Fruit fly (Drosophila melanogaster) whole organism, embryonic: ENCODE measurements around the gene CG33230.

ENCODE experiments used
- Atf6 ChIP-seq: fragments of 200-800 bp; sonication (Bioruptor generic); IDR thresholded peaks from 2 replicates; pipeline ENCODE4 v1.3.6; 2022; ENCODE audit warnings: missing biosample characterization, missing genetic modification characterization
- Bgb ChIP-seq: fragments of 200-800 bp; sonication (Bioruptor generic); IDR thresholded peaks from 2 replicates; pipeline ENCODE4 v1.3.6; 2022; ENCODE audit warnings: missing biosample characterization, missing genetic modification characterization; ENCODE audit not compliant: partially characterized antibody
- CG11504 ChIP-seq: fragments of 200-800 bp; sonication (Bioruptor generic); optimal IDR thresholded peaks from 3 replicates; lab custom pipeline; 2019; ENCODE audit warnings: missing biosample characterization, mild to moderate bottlenecking, missing genetic modification characterization, moderate library complexity
- CG12659 ChIP-seq: fragments of 200-800 bp; sonication (Bioruptor generic); optimal IDR thresholded peaks from 3 replicates; lab custom pipeline; 2017; ENCODE audit warnings: mild to moderate bottlenecking, missing biosample characterization, missing genetic modification reagents, missing genetic modification characterization
- CG13287 ChIP-seq: fragments of 200-800 bp; sonication (Bioruptor generic); IDR thresholded peaks from 2 replicates; pipeline ENCODE4 v1.3.6; 2022; ENCODE audit warnings: missing biosample characterization, missing genetic modification characterization; ENCODE audit not compliant: partially characterized antibody
- CG14441 ChIP-seq: fragments of 200-800 bp; sonication (Bioruptor generic); IDR thresholded peaks from 2 replicates; pipeline ENCODE4 v1.3.6; 2022; ENCODE audit warnings: missing biosample characterization, missing genetic modification characterization
- CG15514 ChIP-seq: fragments of 200-800 bp; sonication (Bioruptor generic); optimal IDR thresholded peaks from 3 replicates; lab custom pipeline; 2017; ENCODE audit warnings: missing biosample characterization, missing genetic modification characterization, mild to moderate bottlenecking, moderate library complexity, missing genetic modification reagents
- CG16779 ChIP-seq: fragments of 200-800 bp; sonication (Bioruptor generic); IDR thresholded peaks from 2 replicates; pipeline ENCODE4 v1.3.6; 2022; ENCODE audit warnings: missing biosample characterization, missing genetic modification characterization
- CG18599 ChIP-seq: fragments of 200-800 bp; sonication (Bioruptor generic); optimal IDR thresholded peaks from 3 replicates; lab custom pipeline; 2017; ENCODE audit warnings: missing biosample characterization, missing genetic modification characterization, mild to moderate bottlenecking, moderate library complexity, missing genetic modification reagents
- CG2120 ChIP-seq: fragments of 200-800 bp; sonication (Bioruptor generic); optimal IDR thresholded peaks from 3 replicates; lab custom pipeline; 2016; ENCODE audit warnings: missing biosample characterization, missing genetic modification characterization
- CG2875 ChIP-seq: fragments of 200-800 bp; sonication (Bioruptor generic); optimal IDR thresholded peaks from 2 replicates; lab custom pipeline; 2017; ENCODE audit warnings: missing biosample characterization, mild to moderate bottlenecking, missing genetic modification characterization, missing genetic modification reagents
- CG30403 ChIP-seq: fragments of 200-800 bp; sonication (Bioruptor generic); optimal IDR thresholded peaks from 3 replicates; lab custom pipeline; 2016; ENCODE audit warnings: missing biosample characterization, missing genetic modification characterization
- CG32767 ChIP-seq: fragments of 200-800 bp; sonication (Bioruptor generic); IDR thresholded peaks from 2 replicates; pipeline ENCODE4 v1.3.6; 2022; ENCODE audit warnings: missing biosample characterization, missing genetic modification characterization
- CG6689 ChIP-seq: fragments of 200-800 bp; sonication (Bioruptor generic); IDR thresholded peaks from 2 replicates; pipeline ENCODE4 v1.3.6; 2022; ENCODE audit warnings: missing biosample characterization, missing genetic modification characterization
- CG7556 ChIP-seq: fragments of 200-800 bp; sonication (Bioruptor generic); optimal IDR thresholded peaks from 2 replicates; lab custom pipeline; 2017; ENCODE audit warnings: missing biosample characterization, mild to moderate bottlenecking, missing genetic modification characterization
- CG7786 ChIP-seq: fragments of 200-800 bp; sonication (Bioruptor generic); optimal IDR thresholded peaks from 2 replicates; lab custom pipeline; 2016; ENCODE audit warnings: missing biosample characterization, missing genetic modification characterization
- CG9932 ChIP-seq: fragments of 200-800 bp; sonication (Bioruptor generic); IDR thresholded peaks from 2 replicates; pipeline ENCODE4 v1.3.6; 2022; ENCODE audit warnings: missing biosample characterization, missing genetic modification characterization
- CoRest ChIP-seq: fragments of 200-800 bp; sonication (Bioruptor generic); optimal IDR thresholded peaks from 3 replicates; lab custom pipeline; 2018; ENCODE audit warnings: missing biosample characterization, mild to moderate bottlenecking, missing genetic modification characterization, moderate library complexity
- D19B ChIP-seq: fragments of 200-800 bp; sonication (Bioruptor generic); optimal IDR thresholded peaks from 2 replicates; lab custom pipeline; 2017; ENCODE audit warnings: missing biosample characterization, mild to moderate bottlenecking, missing genetic modification characterization
- E2f2 ChIP-seq: fragments of 200-800 bp; sonication (Bioruptor generic); IDR thresholded peaks from 2 replicates; pipeline ENCODE4 v1.3.6; 2022; ENCODE audit warnings: missing biosample characterization, missing genetic modification characterization
- Gsc ChIP-seq: fragments of 200-800 bp; sonication (Bioruptor generic); IDR thresholded peaks from 2 replicates; pipeline ENCODE4 v1.3.6; 2022; ENCODE audit warnings: missing biosample characterization, missing genetic modification characterization
- HLH3B ChIP-seq: fragments of 200-800 bp; sonication (Bioruptor generic); IDR thresholded peaks from 2 replicates; pipeline ENCODE4 v1.3.6; 2022; ENCODE audit warnings: missing biosample characterization, missing genetic modification characterization
- Hr51 ChIP-seq, 2 experiments: fragments of 200-800 bp; sonication (Bioruptor generic); optimal IDR thresholded peaks; 2 replicates in 1 of 2; 3 replicates in 1 of 2; lab custom pipeline; 2016 to 2018; ENCODE audit warnings: missing biosample characterization in 2 of 2, missing genetic modification characterization in 2 of 2, mild to moderate bottlenecking in 1 of 2, moderate library complexity in 1 of 2
- Mes4 ChIP-seq: fragments of 200-800 bp; sonication (Bioruptor generic); optimal IDR thresholded peaks from 2 replicates; lab custom pipeline; 2016; ENCODE audit warnings: missing biosample characterization, missing genetic modification characterization
- NfI ChIP-seq: fragments of 200-800 bp; sonication (Bioruptor generic); optimal IDR thresholded peaks from 3 replicates; lab custom pipeline; 2018; ENCODE audit warnings: missing biosample characterization, mild to moderate bottlenecking, missing genetic modification characterization, moderate library complexity
- Ptx1 ChIP-seq: fragments of 200-800 bp; sonication (Bioruptor generic); IDR thresholded peaks from 2 replicates; pipeline ENCODE4 v1.3.6; 2022; ENCODE audit warnings: missing biosample characterization, missing genetic modification characterization
- Sox102F ChIP-seq: fragments of 200-800 bp; sonication (Bioruptor generic); optimal IDR thresholded peaks from 2 replicates; lab custom pipeline; 2018; ENCODE audit warnings: missing biosample characterization, mild to moderate bottlenecking, missing genetic modification characterization, moderate library complexity
- abd-A ChIP-seq: fragments of 200-800 bp; sonication (Bioruptor generic); optimal IDR thresholded peaks from 3 replicates; lab custom pipeline; 2019; ENCODE audit warnings: missing biosample characterization, mild to moderate bottlenecking, missing genetic modification characterization, moderate library complexity
- cg ChIP-seq: fragments of 200-800 bp; sonication (Bioruptor generic); optimal IDR thresholded peaks from 3 replicates; lab custom pipeline; 2019; ENCODE audit warnings: missing biosample characterization, mild to moderate bottlenecking, missing genetic modification characterization, moderate library complexity
- chm ChIP-seq: fragments of 200-800 bp; sonication (Bioruptor generic); IDR thresholded peaks from 2 replicates; pipeline ENCODE4 v1.3.6; 2022; ENCODE audit warnings: missing biosample characterization, missing genetic modification characterization
- ci ChIP-seq: fragments of 200-800 bp; sonication (Bioruptor generic); IDR thresholded peaks from 3 replicates; pipeline ENCODE4 v1.3.6; 2022; ENCODE audit warnings: missing biosample characterization, missing genetic modification characterization
- dan ChIP-seq: fragments of 200-800 bp; sonication (Bioruptor generic); IDR thresholded peaks from 2 replicates; pipeline ENCODE4 v1.3.6; 2022; ENCODE audit warnings: missing biosample characterization, missing genetic modification characterization
- dmrt99B ChIP-seq: fragments of 200-800 bp; sonication (Bioruptor generic); optimal IDR thresholded peaks from 2 replicates; lab custom pipeline; 2018; ENCODE audit warnings: missing biosample characterization, mild to moderate bottlenecking, missing genetic modification characterization, moderate library complexity
- esg ChIP-seq: fragments of 200-800 bp; sonication (Bioruptor generic); conservative IDR thresholded peaks from 2 replicates; pipeline ENCODE4 v1.3.6; 2022; ENCODE audit warnings: missing biosample characterization, missing genetic modification characterization
- ewg ChIP-seq: fragments of 200-800 bp; sonication (Bioruptor generic); optimal IDR thresholded peaks from 3 replicates; lab custom pipeline; 2017; ENCODE audit warnings: mild to moderate bottlenecking, missing biosample characterization, missing genetic modification reagents, missing genetic modification characterization
- grau ChIP-seq: fragments of 200-800 bp; optimal IDR thresholded peaks from 3 replicates; lab custom pipeline; 2019; ENCODE audit warnings: missing biosample characterization, mild to moderate bottlenecking, missing genetic modification characterization, moderate library complexity
- ken ChIP-seq: fragments of 200-800 bp; sonication (Bioruptor generic); IDR thresholded peaks from 3 replicates; pipeline ENCODE4 v1.3.6; 2022; ENCODE audit warnings: missing biosample characterization, missing genetic modification characterization
- lilli ChIP-seq: fragments of 200-800 bp; sonication (Bioruptor generic); optimal IDR thresholded peaks from 3 replicates; lab custom pipeline; 2016; ENCODE audit warnings: missing biosample characterization, missing genetic modification characterization
- pan ChIP-seq, 4 experiments: fragments of >200 bp in 3 of 4; fragments of 200-800 bp in 1 of 4; sonication (Bioruptor generic) in 1 of 4; optimal IDR thresholded peaks in 3 of 4; IDR thresholded peaks in 1 of 4; 2 replicates each; pipeline versions ENCODE4 v1.3.6 to Lab custom; 2017 to 2022; ENCODE audit warnings: missing biosample characterization in 2 of 4, missing genetic modification characterization in 2 of 4, mixed read lengths in 1 of 4
- pho ChIP-seq: fragments of 200-800 bp; sonication (Bioruptor generic); optimal IDR thresholded peaks from 2 replicates; lab custom pipeline; 2016; ENCODE audit warnings: missing biosample characterization, missing genetic modification characterization
- pzg ChIP-seq: fragments of 200-800 bp; sonication (Bioruptor generic); optimal IDR thresholded peaks from 3 replicates; lab custom pipeline; 2018; ENCODE audit warnings: missing biosample characterization, mild to moderate bottlenecking, missing genetic modification characterization, moderate library complexity
- scrt ChIP-seq: fragments of 200-800 bp; sonication (Bioruptor generic); optimal IDR thresholded peaks from 2 replicates; lab custom pipeline; 2018; ENCODE audit warnings: missing biosample characterization, mild to moderate bottlenecking, missing genetic modification characterization, moderate library complexity
- sisA ChIP-seq: fragments of 200-800 bp; sonication (Bioruptor generic); IDR thresholded peaks from 2 replicates; pipeline ENCODE4 v1.3.6; 2022; ENCODE audit warnings: missing biosample characterization, missing genetic modification characterization
- slbo ChIP-seq: fragments of 200-800 bp; sonication (Bioruptor generic); IDR thresholded peaks from 2 replicates; pipeline ENCODE4 v1.3.6; 2022; ENCODE audit warnings: missing biosample characterization, missing genetic modification characterization
- stc ChIP-seq: fragments of 200-800 bp; sonication (Bioruptor generic); IDR thresholded peaks from 2 replicates; pipeline ENCODE4 v1.3.6; 2022; ENCODE audit warnings: missing biosample characterization, missing genetic modification characterization
- vvl ChIP-seq: fragments of 200-800 bp; sonication (Bioruptor generic); IDR thresholded peaks from 2 replicates; pipeline ENCODE4 v1.3.6; 2022; ENCODE audit warnings: missing biosample characterization, missing genetic modification characterization
- zen2 ChIP-seq: fragments of 200-800 bp; sonication (Bioruptor generic); IDR thresholded peaks from 3 replicates; pipeline ENCODE4 v1.3.6; 2022; ENCODE audit warnings: missing biosample characterization, missing genetic modification characterization; ENCODE audit not compliant: partially characterized antibody

CG33230 gene

DNA sequence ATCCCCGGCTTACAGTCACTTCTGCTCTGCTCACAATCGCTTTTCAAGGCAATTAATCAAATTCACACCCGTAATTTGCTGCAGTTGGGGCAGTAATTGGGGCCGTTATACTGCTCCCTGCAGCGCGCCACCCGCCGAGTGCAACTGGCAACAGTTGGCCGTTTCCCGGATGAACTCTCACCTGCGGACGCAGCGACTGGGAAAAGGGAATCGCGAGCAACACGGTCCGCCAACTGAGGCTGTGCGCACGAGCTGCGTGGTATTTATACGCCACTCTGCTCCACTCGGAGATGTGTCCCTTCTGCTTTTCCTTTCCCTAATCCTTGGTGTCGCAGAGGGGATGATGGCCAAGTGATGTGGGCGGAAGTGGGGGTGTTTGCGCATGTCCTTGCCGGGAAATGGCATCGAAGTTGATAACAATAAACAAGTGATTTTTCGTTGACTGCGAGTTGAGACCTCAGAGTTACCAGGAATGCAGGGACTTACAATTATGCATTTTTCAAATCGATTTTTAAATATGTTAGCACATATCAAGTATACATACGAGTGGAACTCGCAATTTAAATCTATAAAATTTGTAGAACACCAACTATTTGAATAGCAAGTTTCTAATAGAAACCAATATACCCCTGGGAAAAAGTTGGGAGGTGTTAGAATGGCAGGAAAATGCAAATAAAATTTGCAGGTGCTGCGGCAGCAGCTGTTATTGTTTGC, 11.0 kb downstream of the CG33230 start, which contains the start of gene GC:
Gene GC (minus strand): TSS at position 238 of the 714 bp plus-strand sequence.
- TF ChIP-seq CG13287 (GFP tag; lab: Robert Waterston, UW): no peak
- TF ChIP-seq CG2120 (GFP tag; lab: Kevin White, UChicago): peak; percentile 69
- TF ChIP-seq CG6689 (GFP tag; lab: Robert Waterston, UW): peak; percentile 32; the same call in 1 of the 2 replicates
- peak; percentile 39; the same call in 1 of the 3 replicates for TF ChIP-seq ci (GFP tag; lab: Robert Waterston, UW)
- no peak for TF ChIP-seq CG2875 (GFP tag; lab: Kevin White, UChicago)
- peak; percentile 4 for TF ChIP-seq pzg (GFP tag; lab: Kevin White, UChicago)
- TF ChIP-seq CG16779 (GFP tag; lab: Robert Waterston, UW): peak; percentile 37; the same call in 1 of the 2 replicates
- TF ChIP-seq CG7786 (GFP tag; lab: Kevin White, UChicago): peak; percentile 16
- peak; percentile 13 for TF ChIP-seq CG7556 (GFP tag; lab: Kevin White, UChicago)
- TF ChIP-seq E2f2: peak; percentile 27; the same call in 1 of the 2 replicates
- TF ChIP-seq sisA (GFP tag; lab: Robert Waterston, UW): peak; percentile 30; the same call in 1 of the 2 replicates
- 0 out of 3 replicates have a peak, but pooled peaks have one; percentile 22 for TF ChIP-seq ken
- no peak for TF ChIP-seq cg (GFP tag; lab: Kevin White, UChicago)
- peak; percentile 37; the same call in 1 of the 2 replicates for TF ChIP-seq Bgb
- peak; percentile 17 for TF ChIP-seq CG12659 (GFP tag; lab: Kevin White, UChicago)
- peak; percentile 5 for TF ChIP-seq CG15514 (GFP tag; lab: Kevin White, UChicago)
- no peak for TF ChIP-seq Mes4
- peak; percentile 56 for TF ChIP-seq slbo (GFP tag; lab: Robert Waterston, UW)
- TF ChIP-seq lilli (GFP tag; lab: Kevin White, UChicago): peak; percentile 49
- peak; percentile 42; the same call in 1 of the 2 replicates for TF ChIP-seq Ptx1 (GFP tag; lab: Robert Waterston, UW)
- TF ChIP-seq dan (GFP tag; lab: Robert Waterston, UW): no peak
- TF ChIP-seq ewg (GFP tag; lab: Kevin White, UChicago): peak; percentile 89
- TF ChIP-seq CoRest (tag; lab: Kevin White, UChicago): peak; percentile 5
- no peak for TF ChIP-seq chm
- TF ChIP-seq CG30403: peak; percentile 15
- peak; percentile 26 for TF ChIP-seq grau (tag; lab: Kevin White, UChicago)
- no peak for TF ChIP-seq CG32767 (GFP tag; lab: Robert Waterston, UW)
- peak; percentile 47 for TF ChIP-seq stc (GFP tag; lab: Robert Waterston, UW)
- TF ChIP-seq esg (GFP tag; lab: Robert Waterston, UW): peak; percentile 32; the same call in 1 of the 2 replicates
- peak; percentile 26 for TF ChIP-seq Sox102F (GFP tag; lab: Kevin White, UChicago)
- TF ChIP-seq D19B (GFP tag; lab: Kevin White, UChicago): peak; percentile 60
- TF ChIP-seq vvl: peak; percentile 46; the same call in 1 of the 2 replicates
- peak; percentile 53 for TF ChIP-seq CG9932 (GFP tag; lab: Robert Waterston, UW)
- peak; percentile 34; the same call in 1 of the 2 replicates for TF ChIP-seq HLH3B
- peak in 1 of 2 experiments; percentile 15 for TF ChIP-seq Hr51 (GFP tag; optimal IDR thresholded peaks at IDR 0.05; lab: Kevin White, UChicago)
- TF ChIP-seq CG11504: no peak
- 0 out of 3 replicates have a peak, but pooled peaks have one; percentile 25 for TF ChIP-seq zen2 (GFP tag; lab: Robert Waterston, UW)
- TF ChIP-seq Gsc: no peak
- no peak for TF ChIP-seq pan (optimal IDR thresholded peaks at IDR 0.05; lab: Kevin White, UChicago)
- peak in 1 of 2 experiments; percentile 39 for TF ChIP-seq pan (GFP tag; optimal IDR thresholded peaks at IDR 0.05 in 1 of 2, IDR thresholded peaks at IDR 0.05 in 1 of 2)
- 0 out of 2 replicates have a peak, but pooled peaks have one; percentile 35 for TF ChIP-seq Atf6
- TF ChIP-seq scrt: peak; percentile 97
- no peak for TF ChIP-seq abd-A (tag; lab: Kevin White, UChicago)
- TF ChIP-seq NfI (GFP tag; lab: Kevin White, UChicago): no peak
- peak; percentile 26 for TF ChIP-seq CG18599 (GFP tag; lab: Kevin White, UChicago)
- no peak for TF ChIP-seq CG14441 (GFP tag; lab: Robert Waterston, UW)
- no peak for TF ChIP-seq dmrt99B
- peak; percentile 16 for TF ChIP-seq pho (GFP tag; lab: Kevin White, UChicago)
